Fruit fly (Drosophila melanogaster): ENCODE results near the gene Chsy.

Gene Chsy

DNA sequence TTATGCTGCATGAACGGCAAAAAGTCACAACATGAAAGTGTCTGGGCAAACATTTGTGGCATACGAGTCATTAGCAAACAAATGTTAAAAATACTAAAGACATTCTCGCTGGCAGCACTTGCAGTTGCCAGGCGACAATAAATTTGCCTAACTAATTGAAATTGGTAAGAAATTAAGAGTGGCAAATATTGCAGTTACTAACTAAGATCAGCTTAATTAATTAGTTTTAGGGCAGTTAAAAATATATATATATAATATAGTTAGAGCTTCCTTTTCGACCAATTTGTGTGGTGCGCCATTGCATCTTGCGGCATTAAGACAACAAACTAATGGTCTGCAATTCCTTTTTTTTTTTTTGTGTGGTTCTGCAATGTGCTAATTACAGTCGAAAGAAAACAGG lies 24.6 kb upstream of the Chsy start (continued):
- TF ChIP-seq dac (GFP tag; optimal IDR thresholded peaks at IDR 0.05), result peak; percentile 24
- peak; percentile 19 for TF ChIP-seq CG34406 (GFP tag; optimal IDR thresholded peaks at IDR 0.05)
- peak; percentile 73 for TF ChIP-seq Gug (GFP tag; IDR thresholded peaks at IDR 0.05)
- TF ChIP-seq vri (GFP tag; optimal IDR thresholded peaks at IDR 0.05), result peak; percentile 2
- peak; percentile 47 for TF ChIP-seq pdm3 (GFP tag; optimal IDR thresholded peaks at IDR 0.05)
- TF ChIP-seq CG3919 (GFP tag; optimal IDR thresholded peaks at IDR 0.05), result peak; percentile 47
- peak; percentile 14 for TF ChIP-seq Ets96B (tag; optimal IDR thresholded peaks at IDR 0.05)
- peak; percentile 88 for TF ChIP-seq eg (GFP tag; IDR thresholded peaks at IDR 0.05)

DNA sequence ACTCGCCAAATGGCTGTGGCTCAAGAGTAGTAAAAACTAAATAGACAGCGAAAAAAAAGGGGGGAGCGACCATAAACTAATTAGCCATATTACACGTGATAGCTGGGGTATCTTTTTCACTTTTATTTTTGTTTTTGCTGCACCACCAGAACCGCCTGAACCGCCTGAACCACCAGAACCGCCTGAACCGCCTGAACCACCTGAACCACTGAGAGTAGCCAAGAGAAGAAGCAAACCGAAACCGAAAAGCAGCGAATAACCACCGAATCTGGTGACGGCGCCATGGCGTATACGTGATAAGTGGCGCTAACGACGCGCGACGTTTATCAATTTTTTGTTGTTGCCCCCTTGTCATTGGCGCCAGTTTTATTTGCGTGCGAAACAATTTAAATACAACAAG lies 23.2 kb upstream of the Chsy start:
- TF ChIP-seq Sox15 (GFP tag; optimal IDR thresholded peaks at IDR 0.05) (no peak), eg (GFP tag; IDR thresholded peaks at IDR 0.05) (no peak), net (GFP tag; optimal IDR thresholded peaks at IDR 0.05) (no peak), cyc (GFP tag; optimal IDR thresholded peaks at IDR 0.05) (no peak), topi (GFP tag; optimal IDR thresholded peaks at IDR 0.05) (no peak), salr (GFP tag; optimal IDR thresholded peaks at IDR 0.05) (no peak), dac (GFP tag; optimal IDR thresholded peaks at IDR 0.05) (no peak), CG1621 (tag; optimal IDR thresholded peaks at IDR 0.05) (no peak), OdsH (GFP tag; optimal IDR thresholded peaks at IDR 0.05) (no peak), Lpt (GFP tag; optimal IDR thresholded peaks at IDR 0.05) (no peak)

DNA sequence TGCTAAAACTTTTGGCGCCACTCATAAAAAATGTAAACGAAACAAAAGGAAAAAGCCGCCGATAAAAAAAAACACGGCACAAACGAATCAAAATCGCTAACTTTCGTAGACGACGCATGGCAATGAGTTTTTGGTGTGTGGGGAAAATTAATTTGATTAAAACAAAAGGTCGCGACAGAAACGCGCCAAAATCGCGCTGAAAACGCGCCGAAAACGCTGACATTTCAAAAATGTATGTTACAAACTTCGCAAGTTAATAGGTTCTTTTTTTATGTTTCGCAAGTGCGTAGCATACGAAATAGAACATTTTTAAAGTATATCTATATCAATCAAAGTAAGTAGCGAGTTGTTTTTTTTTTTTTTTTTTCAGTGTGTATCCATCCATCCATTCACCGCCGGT lies 22.7 kb upstream of the Chsy start:
- TF ChIP-seq CG34406 (GFP tag; optimal IDR thresholded peaks at IDR 0.05) (no peak), Gug (GFP tag; IDR thresholded peaks at IDR 0.05) (no peak), svp (GFP tag) (peak; percentile 22), Hr4 (GFP tag; optimal IDR thresholded peaks at IDR 0.05) (no peak), topi (GFP tag; optimal IDR thresholded peaks at IDR 0.05) (no peak), dac (GFP tag; optimal IDR thresholded peaks at IDR 0.05) (no peak), Smox (GFP tag; optimal IDR thresholded peaks at IDR 0.05) (no peak), Eip93F (GFP tag; optimal IDR thresholded peaks at IDR 0.05) (no peak), CG8319 (GFP tag; optimal IDR thresholded peaks at IDR 0.05) (no peak)

DNA sequence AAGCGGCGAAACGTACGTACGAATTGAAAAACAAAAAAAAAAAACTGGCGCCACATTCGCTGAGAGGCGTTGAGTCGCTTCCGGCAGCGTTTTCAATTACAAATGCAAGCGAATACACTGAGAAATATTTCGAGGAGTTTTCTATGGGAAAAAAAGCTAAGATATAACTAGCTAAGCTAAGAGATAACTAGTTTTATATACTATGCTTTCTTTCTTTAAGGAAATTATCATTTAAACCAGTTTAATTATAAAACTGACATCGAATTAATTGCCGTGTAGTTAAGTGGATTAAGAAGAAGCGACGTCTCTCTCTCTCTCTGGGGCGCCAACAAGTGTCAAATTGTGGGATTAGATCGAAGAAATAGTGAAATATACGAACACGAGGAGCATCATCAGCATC lies 22.1 kb upstream of the Chsy start:
- TF ChIP-seq CG8319 (GFP tag; optimal IDR thresholded peaks at IDR 0.05), result no peak
- peak; percentile 46 for TF ChIP-seq Smox (GFP tag; optimal IDR thresholded peaks at IDR 0.05)
- TF ChIP-seq CG6854 (GFP tag; optimal IDR thresholded peaks at IDR 0.05), result no peak
- no peak for TF ChIP-seq CG11762 (GFP tag; optimal IDR thresholded peaks at IDR 0.05; ENCODE audit: insufficient read depth)
- TF ChIP-seq net (GFP tag; optimal IDR thresholded peaks at IDR 0.05), result peak; percentile 47
- peak; percentile 4 for TF ChIP-seq dac (GFP tag; optimal IDR thresholded peaks at IDR 0.05)
- TF ChIP-seq fd85E (GFP tag; optimal IDR thresholded peaks at IDR 0.05), result no peak
- no peak for TF ChIP-seq fkh (GFP tag; optimal IDR thresholded peaks at IDR 0.05)
- TF ChIP-seq Eip93F (GFP tag; optimal IDR thresholded peaks at IDR 0.05), result no peak
- peak; percentile 77 for TF ChIP-seq Gug (GFP tag; IDR thresholded peaks at IDR 0.05)
- no peak for TF ChIP-seq Blimp-1 (GFP tag; optimal IDR thresholded peaks at IDR 0.05)
- TF ChIP-seq achi (GFP tag; optimal IDR thresholded peaks at IDR 0.05), result peak; percentile 55
- TF ChIP-seq CG16779 (tag; optimal IDR thresholded peaks at IDR 0.05), result no peak
- TF ChIP-seq CG10631 (GFP tag; optimal IDR thresholded peaks at IDR 0.05), result peak; percentile 53
- peak; percentile 74 for TF ChIP-seq CG15336 (GFP tag; IDR thresholded peaks at IDR 0.05)
- TF ChIP-seq lz (GFP tag; optimal IDR thresholded peaks at IDR 0.05), result peak; percentile 63
- TF ChIP-seq ss (GFP tag; optimal IDR thresholded peaks at IDR 0.05), result no peak
- TF ChIP-seq Sox15 (GFP tag; optimal IDR thresholded peaks at IDR 0.05), result no peak
- peak; percentile 72 for TF ChIP-seq Eip78C (GFP tag)
- TF ChIP-seq CG1621 (tag; optimal IDR thresholded peaks at IDR 0.05), result no peak
- TF ChIP-seq OdsH (GFP tag; optimal IDR thresholded peaks at IDR 0.05), result peak; percentile 61
- peak; percentile 64 for TF ChIP-seq esn (GFP tag; optimal IDR thresholded peaks at IDR 0.05)
- peak; percentile 69 for TF ChIP-seq CG8119 (GFP tag; IDR thresholded peaks at IDR 0.05)
- peak; percentile 60 for TF ChIP-seq Hr39 (GFP tag; optimal IDR thresholded peaks at IDR 0.05)
- peak; percentile 55 for TF ChIP-seq CG3919 (GFP tag; optimal IDR thresholded peaks at IDR 0.05)
- peak; percentile 31 for TF ChIP-seq CG4318 (GFP tag; optimal IDR thresholded peaks at IDR 0.05)
- TF ChIP-seq CG6163 (GFP tag; IDR thresholded peaks at IDR 0.05), result peak; percentile 74
- TF ChIP-seq CG10669 (GFP tag; optimal IDR thresholded peaks at IDR 0.05), result peak; percentile 34
- peak; percentile 66 for TF ChIP-seq pdm3 (GFP tag; optimal IDR thresholded peaks at IDR 0.05)
- TF ChIP-seq Eip75B (GFP tag; optimal IDR thresholded peaks at IDR 0.05), result peak; percentile 31
- peak; percentile 66 for TF ChIP-seq svp (GFP tag)
- TF ChIP-seq CG31627 (GFP tag; optimal IDR thresholded peaks at IDR 0.05), result peak; percentile 69
- no peak for TF ChIP-seq CG3032 (tag; optimal IDR thresholded peaks at IDR 0.05)
- TF ChIP-seq CG7368 (GFP tag; optimal IDR thresholded peaks at IDR 0.05), result no peak
- TF ChIP-seq Hr4 (GFP tag; optimal IDR thresholded peaks at IDR 0.05), result peak; percentile 61
- no peak for TF ChIP-seq spab (GFP tag; optimal IDR thresholded peaks at IDR 0.05)

All from whole organism, prepupa.